Worm (Caenorhabditis elegans) whole organism, young adult: ENCODE results near the gene Y50D4A.5.

Experiments
- aptf-3 ChIP-seq: fragments of 200-800 bp; sonication (Bioruptor generic); IDR thresholded peaks from 2 replicates; pipeline ENCODE4 v1.3.6; 2022; ENCODE audit warnings: missing genetic modification characterization, missing compliant biosample characterization
- ceh-100 ChIP-seq: fragments of 200-800 bp; sonication (Bioruptor generic); IDR thresholded peaks from 2 replicates; pipeline ENCODE4 v1.3.6; 2022; ENCODE audit warnings: missing genetic modification reagents, missing genetic modification characterization, missing compliant biosample characterization
- dpl-1 ChIP-seq: fragments of 150-350 bp; optimal IDR thresholded peaks from 2 replicates; lab custom pipeline; 2014; ENCODE audit warnings: missing biosample characterization, missing genetic modification reagents, missing genetic modification characterization
- unc-62 ChIP-seq: fragments of 150-350 bp; optimal IDR thresholded peaks from 2 replicates; lab custom pipeline; 2014; ENCODE audit warnings: missing biosample characterization, missing genetic modification reagents, missing genetic modification characterization

DNA sequence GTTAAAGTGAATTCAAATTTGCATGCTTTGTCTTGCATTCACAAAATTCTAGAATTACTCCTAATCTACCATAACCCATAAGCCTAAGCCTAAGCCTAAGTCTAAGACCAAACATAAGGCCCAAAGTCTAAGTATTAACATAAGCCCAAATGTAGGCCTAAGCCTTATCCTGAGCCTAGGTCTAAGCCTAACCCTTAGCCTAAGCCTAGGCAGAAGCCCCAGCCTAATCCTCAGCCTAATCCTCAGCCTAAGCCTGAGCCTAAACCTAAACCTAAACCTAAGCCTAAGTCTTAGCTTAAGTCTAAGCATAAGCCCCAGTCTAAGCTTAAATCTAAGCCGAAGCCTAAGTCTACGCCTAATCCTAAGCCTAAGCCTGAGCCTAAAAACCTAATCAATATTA lies 36.5 kb upstream of the Y50D4A.5 start:
- TF ChIP-seq ceh-100 (GFP tag; lab: Robert Waterston, UW), result no peak
- no peak for TF ChIP-seq unc-62 (GFP tag; lab: Kevin White, UChicago)
- no peak for TF ChIP-seq dpl-1 (GFP tag; lab: Kevin White, UChicago)
- no peak for TF ChIP-seq aptf-3 (GFP tag; lab: Robert Waterston, UW)
